Fruit fly (Drosophila melanogaster) whole organism, embryonic: ENCODE measurements around the gene CG18473.

Source experiments
- CG13123 ChIP-seq: fragments of 200-800 bp; sonication (Bioruptor generic); optimal IDR thresholded peaks from 2 replicates; lab custom pipeline; 2016; ENCODE audit warnings: missing biosample characterization, missing genetic modification characterization
- CG17385 ChIP-seq: fragments of 200-800 bp; sonication (Bioruptor generic); optimal IDR thresholded peaks from 3 replicates; lab custom pipeline; 2018; ENCODE audit warnings: missing biosample characterization, mild to moderate bottlenecking, missing genetic modification characterization
- CG2678 ChIP-seq: fragments of 200-800 bp; sonication (Bioruptor generic); optimal IDR thresholded peaks from 3 replicates; lab custom pipeline; 2019; ENCODE audit warnings: missing biosample characterization, mild to moderate bottlenecking, missing genetic modification characterization, moderate library complexity
- CG3065 ChIP-seq: fragments of 200-800 bp; sonication (Bioruptor generic); optimal IDR thresholded peaks from 2 replicates; lab custom pipeline; 2016; ENCODE audit warnings: missing biosample characterization, missing genetic modification characterization
- CG8281 ChIP-seq: fragments of 200-800 bp; sonication (Bioruptor generic); optimal IDR thresholded peaks from 2 replicates; lab custom pipeline; 2018; ENCODE audit warnings: missing biosample characterization, mild to moderate bottlenecking, missing genetic modification characterization, moderate library complexity
- Fer2 ChIP-seq: fragments of 200-800 bp; sonication (Bioruptor generic); optimal IDR thresholded peaks from 2 replicates; lab custom pipeline; 2018; ENCODE audit warnings: missing biosample characterization, mild to moderate bottlenecking, missing genetic modification characterization, moderate library complexity
- Poxn ChIP-seq: fragments of 200-800 bp; sonication (Bioruptor generic); IDR thresholded peaks from 2 replicates; pipeline ENCODE4 v1.3.6; 2022; ENCODE audit warnings: missing biosample characterization, missing genetic modification characterization
- dati ChIP-seq: fragments of 200-800 bp; sonication (Bioruptor generic); IDR thresholded peaks from 2 replicates; pipeline ENCODE4 v1.3.6; 2022; ENCODE audit warnings: missing biosample characterization, missing genetic modification characterization
- emc ChIP-seq: fragments of 200-800 bp; sonication (Bioruptor generic); optimal IDR thresholded peaks from 2 replicates; lab custom pipeline; 2016; ENCODE audit warnings: missing biosample characterization, missing genetic modification characterization
- tll ChIP-seq, 2 experiments: fragments of 200-800 bp in 1 of 2; fragments of >200 bp in 1 of 2; sonication (Bioruptor generic) in 1 of 2; optimal IDR thresholded peaks; 2 replicates each; lab custom pipeline; 2017 to 2019; ENCODE audit warnings: missing biosample characterization in 2 of 2, missing genetic modification characterization in 2 of 2, mild to moderate bottlenecking in 1 of 2, moderate library complexity in 1 of 2
- usp ChIP-seq: fragments of >200 bp; optimal IDR thresholded peaks from 2 replicates; lab custom pipeline; 2017; ENCODE audit warnings: missing biosample characterization, missing genetic modification characterization

DNA sequence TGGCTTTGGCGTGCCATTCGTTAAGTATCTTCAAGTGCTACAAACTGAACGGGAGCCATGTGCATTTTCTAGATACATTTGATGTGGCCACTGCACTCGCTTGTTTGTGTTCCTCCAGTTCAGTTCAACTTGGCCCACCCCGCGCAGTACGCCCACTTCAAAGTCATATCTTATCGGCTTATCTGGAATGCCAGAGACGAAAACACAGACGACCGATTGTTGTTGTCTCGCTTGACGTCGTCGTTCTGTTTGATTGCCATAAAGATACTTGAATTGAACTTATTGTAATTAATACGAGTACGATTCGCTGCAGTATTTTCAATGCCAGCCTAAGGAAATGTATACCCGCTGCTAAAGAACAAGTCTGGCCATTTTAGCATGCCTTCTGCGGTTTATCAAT, 24.5 kb downstream of the CG18473 start:
- TF ChIP-seq Fer2 (tag; lab: Kevin White, UChicago) (no peak), CG8281 (tag; lab: Kevin White, UChicago) (no peak), CG2678 (tag; lab: Kevin White, UChicago) (no peak), dati (GFP tag; lab: Robert Waterston, UW) (no peak), CG17385 (no peak), tll (GFP tag; optimal IDR thresholded peaks at IDR 0.05; lab: Kevin White, UChicago) (no peak), Poxn (GFP tag; lab: Robert Waterston, UW) (no peak), CG3065 (GFP tag; lab: Kevin White, UChicago) (no peak), emc (GFP tag; lab: Kevin White, UChicago) (no peak), CG13123 (GFP tag; lab: Kevin White, UChicago) (no peak), usp (GFP tag; lab: Kevin White, UChicago) (no peak)
